Worm (Caenorhabditis elegans): ENCODE data around the gene unc-62.

DNA sequence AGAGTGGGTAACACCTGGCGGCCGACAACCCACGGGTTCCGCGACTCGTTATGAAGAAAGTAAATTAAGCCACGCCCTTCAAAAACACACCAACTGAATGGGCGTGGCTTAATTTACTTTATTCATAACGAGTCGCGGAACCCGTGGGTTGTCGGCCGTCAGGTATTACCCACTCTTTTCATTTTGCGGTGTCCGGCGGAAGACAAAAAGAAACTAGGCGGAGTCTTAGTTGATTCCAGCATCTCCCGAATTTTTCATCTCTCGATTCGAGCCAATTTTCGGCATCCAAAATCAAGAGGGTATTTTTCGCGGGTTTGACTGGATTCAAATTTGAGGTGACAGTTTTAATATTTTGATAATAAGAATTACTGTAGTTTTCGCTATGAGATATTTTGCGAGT lies 49.6 kb upstream of the unc-62 start:
- TF ChIP-seq unc-62 (GFP tag; optimal IDR thresholded peaks at IDR 0.05) (no peak), pqm-1 (tag; optimal IDR thresholded peaks at IDR 0.05) (no peak), unc-130 (tag; optimal IDR thresholded peaks at IDR 0.05) (no peak), egl-13 (tag; optimal IDR thresholded peaks at IDR 0.05) (no peak), ceh-82 (tag; optimal IDR thresholded peaks at IDR 0.05) (no peak), irx-1 (tag; optimal IDR thresholded peaks at IDR 0.05) (no peak), ztf-4 (tag; optimal IDR thresholded peaks at IDR 0.05) (no peak), nhr-85 (tag) (no peak), sox-4 (tag; optimal IDR thresholded peaks at IDR 0.05) (no peak), nhr-12 (tag; optimal IDR thresholded peaks at IDR 0.05) (no peak)
